Worm (Caenorhabditis elegans) whole organism, mixed stage, embryonic: ENCODE measurements around the gene K10G9.2.

Experiments
- blmp-1 ChIP-seq: fragments of 150-350 bp; optimal IDR thresholded peaks from 2 replicates; lab custom pipeline; 2014; ENCODE audit warnings: missing biosample characterization, missing genetic modification characterization
- ceh-83 ChIP-seq: fragments of 200-800 bp; sonication (Bioruptor generic); optimal IDR thresholded peaks from 2 replicates; lab custom pipeline; 2018; ENCODE audit warnings: mild to moderate bottlenecking, missing genetic modification characterization, missing compliant biosample characterization
- elt-1 ChIP-seq: sonication (generic microtip); optimal IDR thresholded peaks from 2 replicates; lab custom pipeline; 2017; ENCODE audit warnings: missing genetic modification characterization, mild to moderate bottlenecking, missing compliant biosample characterization, antibody characterized with exemption, moderate library complexity, borderline replicate concordance; ENCODE audit not compliant: insufficient read depth
- nhr-28 ChIP-seq: fragments of 150-350 bp; optimal IDR thresholded peaks from 2 replicates; lab custom pipeline; 2014; ENCODE audit warnings: missing biosample characterization, missing genetic modification characterization
- nhr-76 ChIP-seq: sonication (generic microtip); optimal IDR thresholded peaks from 2 replicates; lab custom pipeline; 2017; ENCODE audit warnings: missing biosample characterization, missing genetic modification characterization
- pha-4 ChIP-seq: fragments of 150-350 bp; optimal IDR thresholded peaks from 2 replicates; lab custom pipeline; 2018; ENCODE audit warnings: missing biosample characterization, missing genetic modification reagents, missing genetic modification characterization
- ztf-11 ChIP-seq: fragments of 150-350 bp; optimal IDR thresholded peaks from 2 replicates; lab custom pipeline; 2014; ENCODE audit warnings: missing biosample characterization, missing genetic modification characterization

- TF ChIP-seq ceh-83 (GFP tag; lab: Kevin White, UChicago), result no peak
- TF ChIP-seq nhr-76, result no peak
- no peak for TF ChIP-seq ztf-11 (tag; lab: Kevin White, UChicago)
- TF ChIP-seq pha-4 (tag; lab: Kevin White, UChicago), result no peak
- TF ChIP-seq blmp-1 (tag; lab: Kevin White, UChicago), result no peak
- TF ChIP-seq elt-1 (tag; lab: Kevin White, UChicago), result no peak
- TF ChIP-seq nhr-28, result no peak
These were observed 34.6 kb upstream of the K10G9.2 start for ce11 chrIII:10251114-10251513.
